Fruit fly (Drosophila melanogaster) whole organism: ENCODE results near the gene Sec63.

Experiments
- Dll ChIP-seq: fragments of >200 bp; optimal IDR thresholded peaks from 2 replicates; lab custom pipeline; 2017
- pan ChIP-seq: fragments of >200 bp; optimal IDR thresholded peaks from 2 replicates; lab custom pipeline; 2017
- psq ChIP-seq: fragments of >200 bp; optimal IDR thresholded peaks from 2 replicates; lab custom pipeline; 2017
- usp ChIP-seq: fragments of >200 bp; optimal IDR thresholded peaks from 2 replicates; lab custom pipeline; 2017; ENCODE audit warnings: missing biosample characterization, missing genetic modification characterization, mixed read lengths

DNA sequence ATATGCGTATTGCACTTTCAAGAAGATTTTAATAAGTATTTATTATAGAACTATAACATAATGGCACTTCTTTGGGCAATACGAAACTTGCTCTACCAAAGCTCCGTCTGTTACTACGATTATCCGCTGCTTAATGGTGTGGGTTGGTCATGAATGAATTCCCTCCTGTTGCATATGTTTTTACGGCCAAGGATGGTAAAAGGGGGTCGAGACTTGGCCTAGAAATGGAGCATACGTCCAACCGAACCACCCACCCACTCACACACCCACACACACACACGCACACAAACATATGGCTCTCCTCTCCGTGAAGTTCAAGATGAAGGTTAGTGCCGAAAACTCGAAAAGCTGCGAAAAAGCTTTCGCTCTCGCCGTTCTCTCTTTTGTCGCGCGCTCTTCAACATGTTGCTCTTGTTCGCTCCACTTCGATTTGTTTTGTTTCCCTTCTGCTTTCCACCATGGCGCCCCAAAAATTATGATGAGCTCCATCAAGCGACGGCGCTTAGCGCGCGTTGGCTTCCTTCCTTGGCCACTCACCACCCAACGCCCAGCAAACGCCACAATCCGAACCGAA, 46.7 kb upstream of the Sec63 start:
- TF ChIP-seq usp (GFP tag; lab: Kevin White, UChicago) (no peak), psq (lab: Kevin White, UChicago) (no peak), Dll (lab: Kevin White, UChicago) (no peak), pan (lab: Kevin White, UChicago) (no peak)
